Worm (Caenorhabditis elegans) whole organism, L4/young adult: ENCODE results near the gene F43C11.6.

Experiments used
- W03F9.2 ChIP-seq: fragments of 150-350 bp; optimal IDR thresholded peaks from 2 replicates; lab custom pipeline; 2014; ENCODE audit warnings: missing biosample characterization, missing genetic modification characterization
- dao-5 ChIP-seq: sonication (generic microtip); optimal IDR thresholded peaks from 2 replicates; lab custom pipeline; 2016; ENCODE audit warnings: missing genotype, missing genetic modification characterization, moderate library complexity, missing compliant biosample characterization

DNA sequence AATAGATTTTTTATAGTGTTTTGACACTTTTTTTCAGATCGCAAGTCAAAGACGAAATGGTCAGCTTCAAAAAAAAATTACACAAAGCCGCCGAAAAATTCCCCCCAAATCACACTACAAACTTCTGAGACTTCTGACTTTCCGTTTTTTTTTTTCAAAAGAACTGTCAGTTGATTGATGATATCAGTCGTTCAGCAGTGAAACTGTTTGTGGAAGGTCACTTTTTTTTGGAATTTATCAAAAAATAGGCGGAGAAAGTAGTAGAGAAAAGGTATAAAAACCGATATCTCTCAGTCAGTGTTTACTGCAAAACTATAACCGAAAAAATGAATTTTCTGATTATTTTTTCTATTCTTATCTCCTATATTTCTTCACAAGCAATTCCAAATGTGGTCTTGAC lies 10.8 kb downstream of the F43C11.6 start, which contains the start of gene F43C11.3:
- TF ChIP-seq dao-5 (tag; lab: Kevin White, UChicago) (no peak), W03F9.2 (tag; lab: Kevin White, UChicago) (no peak)
